Worm (Caenorhabditis elegans) whole organism, L4/young adult: ENCODE measurements around the gene ram-5.

Experiments
- W03F9.2 ChIP-seq: fragments of 150-350 bp; optimal IDR thresholded peaks from 2 replicates; lab custom pipeline; 2014; ENCODE audit warnings: missing biosample characterization, missing genetic modification characterization
- dao-5 ChIP-seq: sonication (generic microtip); optimal IDR thresholded peaks from 2 replicates; lab custom pipeline; 2016; ENCODE audit warnings: missing genotype, missing genetic modification characterization, moderate library complexity, missing compliant biosample characterization
- him-1 ChIP-seq: sonication (generic microtip); optimal IDR thresholded peaks from 2 replicates; lab custom pipeline; 2016; ENCODE audit warnings: missing genotype, missing genetic modification reagents, missing genetic modification characterization, missing compliant biosample characterization

ce11 chrX:14563818-14564217 is 13.9 kb downstream of the ram-5 start:
- TF ChIP-seq dao-5 (tag; lab: Kevin White, UChicago) (no peak), W03F9.2 (no peak), him-1 (tag; lab: Kevin White, UChicago) (no peak)
